Fruit fly (Drosophila melanogaster): ENCODE results near the gene CG14053.

Gene CG14053

DNA sequence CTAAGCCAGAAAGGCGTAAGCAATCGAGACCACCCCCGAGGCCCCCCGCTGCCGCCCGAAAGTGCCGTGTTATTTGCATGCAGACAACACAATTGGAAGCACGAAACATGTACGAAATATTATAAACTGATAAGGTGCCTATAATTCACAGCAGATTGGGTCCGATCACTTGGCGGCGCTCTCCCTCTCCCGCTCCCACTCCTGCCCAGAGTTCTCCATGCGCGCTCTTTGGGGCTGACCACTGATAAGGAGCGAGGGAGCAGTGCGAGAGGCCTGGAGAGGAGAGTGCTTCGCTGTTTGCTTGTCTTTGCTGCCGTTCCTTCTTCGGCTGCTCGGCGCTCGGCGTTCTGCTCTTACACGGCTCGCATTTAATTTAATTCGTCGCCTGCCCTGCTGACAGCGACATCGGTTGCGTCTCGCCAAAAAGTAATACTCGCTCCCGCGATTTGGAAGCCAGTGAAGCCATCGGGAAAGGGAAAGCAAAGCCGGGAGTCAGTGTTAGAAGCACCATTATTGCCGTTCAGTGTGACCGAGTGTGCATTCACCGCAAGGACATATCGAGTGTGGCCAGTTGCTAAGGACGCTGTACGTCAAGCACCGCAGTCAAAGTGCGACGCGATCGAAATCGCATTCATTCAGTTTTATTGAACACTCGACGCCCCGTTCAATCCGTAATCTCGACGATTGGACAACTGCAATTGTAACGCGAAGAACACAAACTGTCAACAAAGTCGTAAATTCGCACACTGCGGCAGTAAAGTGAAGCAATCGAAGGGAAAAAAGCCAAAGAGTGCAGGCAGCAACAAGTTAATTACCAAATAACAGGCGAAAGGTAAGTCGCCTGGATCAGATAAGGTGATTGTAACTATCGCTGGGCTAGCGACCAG is 742 bp upstream of the CG14053 start:
- TF ChIP-seq Nf-YB (GFP tag; optimal IDR thresholded peaks at IDR 0.05): no peak
- TF ChIP-seq CG34376 (GFP tag; optimal IDR thresholded peaks at IDR 0.05): peak; percentile 58
- no peak for TF ChIP-seq pros (GFP tag; optimal IDR thresholded peaks at IDR 0.05)
- TF ChIP-seq klu (GFP tag; IDR thresholded peaks at IDR 0.05): no peak
- 0 out of 2 replicates have a peak, but pooled peaks have one; percentile 17 for TF ChIP-seq hbn (GFP tag; IDR thresholded peaks at IDR 0.05; ENCODE audit: partially characterized antibody)
- 0 out of 2 replicates have a peak, but pooled peaks have one; percentile 5 for TF ChIP-seq CG14441 (GFP tag; IDR thresholded peaks at IDR 0.05)
- peak; percentile 70 for TF ChIP-seq Ets65A (GFP tag)
- no peak for TF ChIP-seq CG6254 (GFP tag; optimal IDR thresholded peaks at IDR 0.05)
- peak; percentile 80 for TF ChIP-seq mirr (GFP tag; optimal IDR thresholded peaks at IDR 0.05)
- TF ChIP-seq CG3163 (GFP tag; optimal IDR thresholded peaks at IDR 0.05): peak; percentile 3
- TF ChIP-seq CG7357 (GFP tag; IDR thresholded peaks at IDR 0.05): no peak
- no peak for TF ChIP-seq CG12942 (GFP tag; optimal IDR thresholded peaks at IDR 0.05)
- TF ChIP-seq nau (GFP tag; optimal IDR thresholded peaks at IDR 0.05): no peak
- TF ChIP-seq stwl (tag; optimal IDR thresholded peaks at IDR 0.05): peak; percentile 92
- TF ChIP-seq CG10543 (GFP tag; optimal IDR thresholded peaks at IDR 0.05): peak; percentile 58
- TF ChIP-seq CG12769 (tag; optimal IDR thresholded peaks at IDR 0.05): peak; percentile 57
- peak; percentile 62 to 71 for TF ChIP-seq Trl (optimal IDR thresholded peaks at IDR 0.05)
- no peak for TF ChIP-seq Trl (GFP tag; optimal IDR thresholded peaks at IDR 0.05)
- no peak for TF ChIP-seq CG17612 (GFP tag; IDR thresholded peaks at IDR 0.05)
- TF ChIP-seq sug (tag; optimal IDR thresholded peaks at IDR 0.05): peak; percentile 94
- 0 out of 3 replicates have a peak, but pooled peaks have one; percentile 33 for TF ChIP-seq Doc3 (GFP tag; IDR thresholded peaks at IDR 0.05; ENCODE audit: partially characterized antibody)
- TF ChIP-seq Adf1 (GFP tag; IDR thresholded peaks at IDR 0.05): peak; percentile 28; the same call in 1 of the 2 replicates
- no peak for TF ChIP-seq Scr (GFP tag; IDR thresholded peaks at IDR 0.05; ENCODE audit: partially characterized antibody)
- peak; percentile 13; the same call in 1 of the 2 replicates for TF ChIP-seq CG13287 (GFP tag; IDR thresholded peaks at IDR 0.05; ENCODE audit: partially characterized antibody)
- no peak for TF ChIP-seq CG11504 (tag; optimal IDR thresholded peaks at IDR 0.05)
- TF ChIP-seq Med (GFP tag): peak; percentile 54
- TF ChIP-seq exex (tag; optimal IDR thresholded peaks at IDR 0.05): peak; percentile 75
- TF ChIP-seq Taf1 (GFP tag; IDR thresholded peaks at IDR 0.05): no peak
- TF ChIP-seq cwo (GFP tag; optimal IDR thresholded peaks at IDR 0.05): peak; percentile 4
- TF ChIP-seq Dll (GFP tag; IDR thresholded peaks at IDR 0.05; ENCODE audit: partially characterized antibody): 0 out of 4 replicates have a peak, but pooled peaks have one; percentile 35
- peak; percentile 75 for TF ChIP-seq crol (GFP tag; IDR thresholded peaks at IDR 0.05)
- TF ChIP-seq jing (GFP tag; optimal IDR thresholded peaks at IDR 0.05): no peak
- peak; percentile 36 for TF ChIP-seq lab (GFP tag; optimal IDR thresholded peaks at IDR 0.05)
- peak; percentile 2 for TF ChIP-seq CG17385 (GFP tag; optimal IDR thresholded peaks at IDR 0.05)
- TF ChIP-seq CG34224 (GFP tag; IDR thresholded peaks at IDR 0.05; ENCODE audit: partially characterized antibody): peak; percentile 44; the same call in 1 of the 3 replicates
- TF ChIP-seq Deaf1 (tag; optimal IDR thresholded peaks at IDR 0.05): peak; percentile 87
- TF ChIP-seq Pdp1 (GFP tag; optimal IDR thresholded peaks at IDR 0.05): peak in 1 of 2 experiments; percentile 17
- TF ChIP-seq CG32532 (GFP tag; IDR thresholded peaks at IDR 0.05): peak; percentile 48; the same call in 1 of the 2 replicates
- TF ChIP-seq HmgZ (tag; optimal IDR thresholded peaks at IDR 0.05): peak; percentile 11
- TF ChIP-seq Sry-δ (GFP tag; optimal IDR thresholded peaks at IDR 0.05): no peak
- TF ChIP-seq Oaz (GFP tag; IDR thresholded peaks at IDR 0.05): no peak
- TF ChIP-seq chinmo (GFP tag; IDR thresholded peaks at IDR 0.05; ENCODE audit: partially characterized antibody): peak; percentile 71; the same call in 1 of the 4 replicates
